Fruit fly (Drosophila melanogaster): ENCODE measurements around the gene CG13989.

- no peak for TF ChIP-seq CG8478 (optimal IDR thresholded peaks at IDR 0.05)
- TF ChIP-seq pan (optimal IDR thresholded peaks at IDR 0.05) = no peak
Observed at dm6 chr2L:6186356-6186755, 26.2 kb downstream of the CG13989 start.

All from whole organism.